Fruit fly (Drosophila melanogaster): ENCODE measurements around the gene MTA1-like.

- TF ChIP-seq CG7368 (GFP tag; optimal IDR thresholded peaks at IDR 0.05) (no peak), CG8319 (GFP tag; optimal IDR thresholded peaks at IDR 0.05) (no peak), Smox (GFP tag; optimal IDR thresholded peaks at IDR 0.05) (no peak), svp (GFP tag) (no peak), vri (GFP tag; optimal IDR thresholded peaks at IDR 0.05) (no peak), Hr38 (GFP tag; optimal IDR thresholded peaks at IDR 0.05) (no peak)
These were observed 42.5 kb upstream of the MTA1-like start for dm6 chr3R:5691042-5691441.

Data from whole organism, prepupa.